Worm (Caenorhabditis elegans) whole organism, L4 larva: ENCODE measurements around the gene C06E1.11.

Experiments
- R02D3.7 ChIP-seq: fragments of 150-350 bp; sonication (generic microtip); optimal IDR thresholded peaks from 3 replicates; lab custom pipeline; 2014; ENCODE audit warnings: missing biosample characterization, missing genetic modification characterization
- Y105C5A.15 ChIP-seq: fragments of 200-800 bp; sonication (Bioruptor generic); IDR thresholded peaks from 2 replicates; pipeline ENCODE4 v1.3.6; 2022; ENCODE audit warnings: missing genetic modification characterization, missing compliant biosample characterization
- aly-2 ChIP-seq: sonication (generic microtip); optimal IDR thresholded peaks from 2 replicates; lab custom pipeline; 2018; ENCODE audit warnings: missing biosample characterization, missing genetic modification characterization
- ama-1 ChIP-seq: fragments of 150-350 bp; optimal IDR thresholded peaks from 2 replicates; lab custom pipeline; 2014; ENCODE audit warnings: inconsistent platforms, mixed read lengths
- skn-1 ChIP-seq: fragments of 150-350 bp; optimal IDR thresholded peaks from 2 replicates; lab custom pipeline; 2014; ENCODE audit warnings: missing biosample characterization, missing genetic modification characterization
- unc-62 ChIP-seq, 3 experiments: fragments of 150-350 bp in 1 of 3; sonication (generic microtip); optimal IDR thresholded peaks in 2 of 3; peaks in 1 of 3; 1 replicate in 1 of 3; 2 replicates in 2 of 3; lab custom pipeline; 2014 to 2017; ENCODE audit warnings: missing biosample characterization in 3 of 3, missing genetic modification characterization in 3 of 3, missing genetic modification reagents in 3 of 3, missing genotype in 1 of 3

ce11 chrIII:8594088-8594487 is 22.4 kb downstream of the C06E1.11 start:
- TF ChIP-seq unc-62 (GFP tag; optimal IDR thresholded peaks at IDR 0.05 in 1 of 2; lab: Kevin White, UChicago) (no peak), unc-62 (tag; optimal IDR thresholded peaks at IDR 0.05; lab: Kevin White, UChicago) (no peak), R02D3.7 (tag; lab: Kevin White, UChicago) (no peak), skn-1 (no peak), ama-1 (lab: Kevin White, UChicago) (no peak), Y105C5A.15 (GFP tag; lab: Robert Waterston, UW) (no peak), aly-2 (tag; lab: Kevin White, UChicago) (no peak)
